Fruit fly (Drosophila melanogaster): ENCODE results near the gene Gr97a.

dm6 chr3R:26935400-26935799 is 30.9 kb downstream of the Gr97a start:
- TF ChIP-seq brk (GFP tag; optimal IDR thresholded peaks at IDR 0.05) (no peak), sv (GFP tag; optimal IDR thresholded peaks at IDR 0.05) (no peak), N (GFP tag; optimal IDR thresholded peaks at IDR 0.05) (no peak), psq (GFP tag; optimal IDR thresholded peaks at IDR 0.05) (no peak), Hr78 (GFP tag; optimal IDR thresholded peaks at IDR 0.05) (no peak), Abd-B (GFP tag; optimal IDR thresholded peaks at IDR 0.05) (no peak), h (GFP tag; optimal IDR thresholded peaks at IDR 0.05) (no peak)
